Fruit fly (Drosophila melanogaster): ENCODE data around the gene Cpr65Ea.
A peak's percentile ranks its signal among the peaks of the same experiment; 100 is the strongest.

Gene Cpr65Ea

dm6 chr3L:7104485-7104884 lies 18.1 kb upstream of the Cpr65Ea start:
- peak; percentile 17 for TF ChIP-seq Eip78C (GFP tag)
- TF ChIP-seq CG34406 (GFP tag; optimal IDR thresholded peaks at IDR 0.05), result no peak

dm6 chr3L:7103941-7104340 lies 17.5 kb upstream of the Cpr65Ea start:
- TF ChIP-seq CG32006 (GFP tag; optimal IDR thresholded peaks at IDR 0.05) (peak; percentile 56), Blimp-1 (GFP tag; optimal IDR thresholded peaks at IDR 0.05) (no peak), vri (GFP tag; optimal IDR thresholded peaks at IDR 0.05) (no peak), CG8632 (GFP tag; optimal IDR thresholded peaks at IDR 0.05) (no peak), CG11762 (GFP tag; optimal IDR thresholded peaks at IDR 0.05; ENCODE audit: insufficient read depth) (no peak), dsx (GFP tag; optimal IDR thresholded peaks at IDR 0.05; ENCODE audit: poor library complexity, severe bottlenecking) (no peak), CG15336 (GFP tag; IDR thresholded peaks at IDR 0.05) (no peak), topi (GFP tag; optimal IDR thresholded peaks at IDR 0.05) (no peak), CG16779 (tag; optimal IDR thresholded peaks at IDR 0.05) (no peak), Eip75B (GFP tag; optimal IDR thresholded peaks at IDR 0.05) (no peak), CG7368 (GFP tag; optimal IDR thresholded peaks at IDR 0.05) (no peak), CG11294 (GFP tag; IDR thresholded peaks at IDR 0.05) (no peak), CG9139 (GFP tag; optimal IDR thresholded peaks at IDR 0.05) (no peak), Hr4 (GFP tag; optimal IDR thresholded peaks at IDR 0.05) (peak; percentile 29), Ets21C (GFP tag; optimal IDR thresholded peaks at IDR 0.05) (no peak), CG8119 (GFP tag; IDR thresholded peaks at IDR 0.05) (peak; percentile 20; the same call in 1 of the 3 replicates), CG4318 (GFP tag; optimal IDR thresholded peaks at IDR 0.05) (peak; percentile 15), svp (GFP tag) (no peak), acj6 (GFP tag; optimal IDR thresholded peaks at IDR 0.05) (no peak), Eip93F (GFP tag; optimal IDR thresholded peaks at IDR 0.05) (no peak)

dm6 chr3L:7096530-7096929 lies 10.1 kb upstream of the Cpr65Ea start:
- peak; percentile 46; the same call in 2 of the 3 replicates for TF ChIP-seq CG8119 (GFP tag; IDR thresholded peaks at IDR 0.05)
- TF ChIP-seq CG34406 (GFP tag; optimal IDR thresholded peaks at IDR 0.05), result no peak
- peak; percentile 27 for TF ChIP-seq CG3919 (GFP tag; optimal IDR thresholded peaks at IDR 0.05)
- TF ChIP-seq Met (GFP tag; optimal IDR thresholded peaks at IDR 0.05), result peak; percentile 3
- TF ChIP-seq Hr39 (GFP tag; optimal IDR thresholded peaks at IDR 0.05), result peak; percentile 25
- peak; percentile 56; the same call in 2 of the 3 replicates for TF ChIP-seq CG6163 (GFP tag; IDR thresholded peaks at IDR 0.05)
- TF ChIP-seq acj6 (GFP tag; optimal IDR thresholded peaks at IDR 0.05), result peak; percentile 10
- no peak for TF ChIP-seq CG8632 (GFP tag; optimal IDR thresholded peaks at IDR 0.05)
- TF ChIP-seq Ets96B (tag; optimal IDR thresholded peaks at IDR 0.05), result no peak
- TF ChIP-seq salr (GFP tag; optimal IDR thresholded peaks at IDR 0.05), result peak in 1 of 2 experiments; percentile 8
- peak; percentile 63 for TF ChIP-seq Eip78C (GFP tag)
- peak; percentile 77 for TF ChIP-seq eg (GFP tag; IDR thresholded peaks at IDR 0.05)
- TF ChIP-seq pdm3 (GFP tag; optimal IDR thresholded peaks at IDR 0.05), result peak; percentile 18
- TF ChIP-seq CG10669 (GFP tag; optimal IDR thresholded peaks at IDR 0.05), result no peak
- TF ChIP-seq Smox (GFP tag; optimal IDR thresholded peaks at IDR 0.05), result no peak
- peak; percentile 1 for TF ChIP-seq net (GFP tag; optimal IDR thresholded peaks at IDR 0.05)
- peak; percentile 48 for TF ChIP-seq CG32006 (GFP tag; optimal IDR thresholded peaks at IDR 0.05)
- TF ChIP-seq Gug (GFP tag; IDR thresholded peaks at IDR 0.05), result peak; percentile 37; the same call in 1 of the 2 replicates
- peak; percentile 33 for TF ChIP-seq CG6276 (GFP tag; optimal IDR thresholded peaks at IDR 0.05)
- TF ChIP-seq CG15336 (GFP tag; IDR thresholded peaks at IDR 0.05), result peak; percentile 67
- peak; percentile 27; the same call in 1 of the 2 replicates for TF ChIP-seq CG11294 (GFP tag; IDR thresholded peaks at IDR 0.05)
- TF ChIP-seq CG4318 (GFP tag; optimal IDR thresholded peaks at IDR 0.05), result peak; percentile 2
- peak; percentile 61 for TF ChIP-seq Hr4 (GFP tag; optimal IDR thresholded peaks at IDR 0.05)
- TF ChIP-seq Lpt (GFP tag; optimal IDR thresholded peaks at IDR 0.05), result peak; percentile 40
- no peak for TF ChIP-seq Blimp-1 (GFP tag; optimal IDR thresholded peaks at IDR 0.05)
- no peak for TF ChIP-seq Sox102F (GFP tag; optimal IDR thresholded peaks at IDR 0.05)

Measured in whole organism, prepupa.